Worm (Caenorhabditis elegans) whole organism, L2 larva: ENCODE measurements around the gene pqn-96.

Experiments
- C34F6.9 ChIP-seq: fragments of 150-350 bp; optimal IDR thresholded peaks from 2 replicates; lab custom pipeline; 2014; ENCODE audit warnings: missing biosample characterization, missing genetic modification characterization
- F13H6.1 ChIP-seq: sonication (generic microtip); optimal IDR thresholded peaks from 2 replicates; lab custom pipeline; 2016; ENCODE audit warnings: missing genetic modification characterization, missing compliant biosample characterization
- R02D3.7 ChIP-seq: fragments of 150-350 bp; optimal IDR thresholded peaks from 2 replicates; lab custom pipeline; 2014; ENCODE audit warnings: missing biosample characterization, missing genetic modification characterization
- Y55F3AM.14 ChIP-seq: fragments of 200-800 bp; sonication (Bioruptor generic); optimal IDR thresholded peaks from 2 replicates; lab custom pipeline; 2018; ENCODE audit warnings: mild to moderate bottlenecking, missing genetic modification characterization, missing compliant biosample characterization
- ZK546.5 ChIP-seq: sonication (generic microtip); optimal IDR thresholded peaks from 2 replicates; lab custom pipeline; 2017; ENCODE audit warnings: missing biosample characterization, missing genetic modification characterization
- aly-2 ChIP-seq: fragments of 150-350 bp; optimal IDR thresholded peaks from 2 replicates; lab custom pipeline; 2014; ENCODE audit warnings: missing biosample characterization, missing genetic modification characterization
- ama-1 ChIP-seq: fragments of 150-350 bp; optimal IDR thresholded peaks from 2 replicates; lab custom pipeline; 2018; ENCODE audit warnings: inconsistent platforms
- blmp-1 ChIP-seq: sonication (generic microtip); optimal IDR thresholded peaks from 2 replicates; lab custom pipeline; 2017; ENCODE audit warnings: missing genetic modification characterization, mild to moderate bottlenecking, missing compliant biosample characterization, antibody characterized with exemption, moderate library complexity; ENCODE audit not compliant: insufficient read depth
- ceh-82 ChIP-seq: fragments of 150-350 bp; optimal IDR thresholded peaks from 2 replicates; lab custom pipeline; 2014; ENCODE audit warnings: missing biosample characterization, missing genetic modification characterization
- crh-2 ChIP-seq: sonication (generic microtip); optimal IDR thresholded peaks from 2 replicates; lab custom pipeline; 2017; ENCODE audit warnings: missing biosample characterization, missing genetic modification characterization
- dmd-4 ChIP-seq: sonication (generic microtip); optimal IDR thresholded peaks from 2 replicates; lab custom pipeline; 2017; ENCODE audit warnings: missing biosample characterization, missing genetic modification characterization
- egl-27 ChIP-seq: sonication (generic microtip); optimal IDR thresholded peaks from 3 replicates; lab custom pipeline; 2017; ENCODE audit warnings: missing biosample characterization, missing genetic modification reagents, missing genetic modification characterization
- elt-1 ChIP-seq: fragments of 150-350 bp; optimal IDR thresholded peaks from 2 replicates; lab custom pipeline; 2014; ENCODE audit warnings: missing biosample characterization, missing genetic modification characterization
- elt-3 ChIP-seq: sonication (generic microtip); optimal IDR thresholded peaks from 2 replicates; lab custom pipeline; 2017; ENCODE audit warnings: missing biosample characterization, missing genetic modification characterization
- fos-1 ChIP-seq: fragments of 150-350 bp; optimal IDR thresholded peaks from 2 replicates; lab custom pipeline; 2014; ENCODE audit warnings: missing biosample characterization, missing genetic modification characterization
- gmeb-1 ChIP-seq: fragments of 150-350 bp; optimal IDR thresholded peaks from 2 replicates; lab custom pipeline; 2014; ENCODE audit warnings: missing biosample characterization, missing genetic modification characterization
- lin-11 ChIP-seq: fragments of 150-350 bp; sonication (generic microtip); optimal IDR thresholded peaks from 2 replicates; lab custom pipeline; 2014; ENCODE audit warnings: missing biosample characterization, missing genetic modification characterization, inconsistent platforms, mixed read lengths
- lin-13 ChIP-seq: fragments of 150-350 bp; optimal IDR thresholded peaks from 2 replicates; lab custom pipeline; 2014; ENCODE audit warnings: missing biosample characterization, missing genetic modification reagents, missing genetic modification characterization
- lin-39 ChIP-seq: fragments of 150-350 bp; optimal IDR thresholded peaks from 2 replicates; lab custom pipeline; 2014; ENCODE audit warnings: missing biosample characterization, missing genetic modification reagents, missing genetic modification characterization
- lsy-2 ChIP-seq, 2 experiments: fragments of 150-350 bp in 1 of 2; sonication (generic microtip) in 1 of 2; optimal IDR thresholded peaks; 2 replicates each; lab custom pipeline; 2014 to 2017; ENCODE audit warnings: missing biosample characterization in 2 of 2, missing genetic modification characterization in 2 of 2
- mab-5 ChIP-seq: fragments of 150-350 bp; optimal IDR thresholded peaks from 2 replicates; lab custom pipeline; 2014; ENCODE audit warnings: missing biosample characterization, missing genetic modification characterization
- mdl-1 ChIP-seq, 2 experiments: fragments of 150-350 bp in 1 of 2; sonication (generic microtip) in 1 of 2; optimal IDR thresholded peaks; 2 replicates each; lab custom pipeline; 2017; ENCODE audit warnings: missing biosample characterization in 2 of 2, missing genetic modification characterization in 2 of 2
- nhr-10 ChIP-seq: sonication (generic microtip); optimal IDR thresholded peaks from 2 replicates; lab custom pipeline; 2017; ENCODE audit warnings: missing biosample characterization, missing genetic modification characterization
- nhr-12 ChIP-seq: fragments of 150-350 bp; optimal IDR thresholded peaks from 2 replicates; lab custom pipeline; 2014; ENCODE audit warnings: missing biosample characterization, missing genetic modification characterization
- nhr-129 ChIP-seq: fragments of 150-350 bp; optimal IDR thresholded peaks from 2 replicates; lab custom pipeline; 2014; ENCODE audit warnings: missing biosample characterization, missing genetic modification characterization
- nhr-21 ChIP-seq: fragments of 150-350 bp; optimal IDR thresholded peaks from 2 replicates; lab custom pipeline; 2014; ENCODE audit warnings: missing biosample characterization, missing genetic modification characterization
- nhr-23 ChIP-seq: fragments of 150-350 bp; optimal IDR thresholded peaks from 2 replicates; lab custom pipeline; 2014; ENCODE audit warnings: missing biosample characterization, missing genetic modification reagents, missing genetic modification characterization
- nhr-237 ChIP-seq: fragments of 150-350 bp; optimal IDR thresholded peaks from 2 replicates; lab custom pipeline; 2014; ENCODE audit warnings: missing biosample characterization, missing genetic modification characterization
- nhr-25 ChIP-seq: fragments of 150-350 bp; sonication (generic microtip); optimal IDR thresholded peaks from 3 replicates; lab custom pipeline; 2014; ENCODE audit warnings: missing biosample characterization, missing genetic modification characterization
- nhr-6 ChIP-seq: fragments of 150-350 bp; optimal IDR thresholded peaks from 2 replicates; lab custom pipeline; 2014; ENCODE audit warnings: missing biosample characterization, missing genetic modification characterization
- nhr-77 ChIP-seq: fragments of 150-350 bp; optimal IDR thresholded peaks from 2 replicates; lab custom pipeline; 2014; ENCODE audit warnings: missing biosample characterization, missing genetic modification characterization
- peb-1 ChIP-seq: fragments of 150-350 bp; optimal IDR thresholded peaks from 2 replicates; lab custom pipeline; 2014; ENCODE audit warnings: missing biosample characterization, missing genetic modification characterization
- sem-4 ChIP-seq: fragments of 150-350 bp; optimal IDR thresholded peaks from 2 replicates; lab custom pipeline; 2014; ENCODE audit warnings: missing biosample characterization, missing genetic modification reagents, missing genetic modification characterization
- skn-1 ChIP-seq: sonication (generic microtip); optimal IDR thresholded peaks from 2 replicates; lab custom pipeline; 2017; ENCODE audit warnings: missing biosample characterization, missing genetic modification characterization
- sma-3 ChIP-seq: sonication (generic microtip); optimal IDR thresholded peaks from 2 replicates; lab custom pipeline; 2016; ENCODE audit warnings: missing genetic modification reagents, missing genetic modification characterization, missing compliant biosample characterization
- sma-9 ChIP-seq, 2 experiments: fragments of 150-350 bp in 1 of 2; sonication (generic microtip) in 1 of 2; optimal IDR thresholded peaks; 2 replicates each; lab custom pipeline; 2014 to 2016; ENCODE audit warnings: missing genetic modification characterization in 2 of 2, mild to moderate bottlenecking in 1 of 2, missing biosample characterization in 1 of 2, missing compliant biosample characterization in 1 of 2, missing genetic modification reagents in 1 of 2, moderate library complexity in 1 of 2
- snpc-4 ChIP-seq: fragments of 150-350 bp; optimal IDR thresholded peaks from 2 replicates; lab custom pipeline; 2014; ENCODE audit warnings: missing biosample characterization, missing genetic modification characterization
- unc-55 ChIP-seq: fragments of 150-350 bp; sonication (generic microtip); optimal IDR thresholded peaks from 3 replicates; lab custom pipeline; 2014; ENCODE audit warnings: missing biosample characterization, missing genetic modification reagents, missing genetic modification characterization
- zag-1 ChIP-seq: fragments of 150-350 bp; optimal IDR thresholded peaks from 2 replicates; lab custom pipeline; 2014; ENCODE audit warnings: missing biosample characterization, missing genetic modification characterization
- ztf-11 ChIP-seq: sonication (generic microtip); optimal IDR thresholded peaks from 2 replicates; lab custom pipeline; 2017; ENCODE audit warnings: missing biosample characterization, missing genetic modification characterization
- ztf-4 ChIP-seq: fragments of 150-350 bp; optimal IDR thresholded peaks from 2 replicates; lab custom pipeline; 2014; ENCODE audit warnings: missing biosample characterization, missing genetic modification characterization

The pqn-96 gene

DNA sequence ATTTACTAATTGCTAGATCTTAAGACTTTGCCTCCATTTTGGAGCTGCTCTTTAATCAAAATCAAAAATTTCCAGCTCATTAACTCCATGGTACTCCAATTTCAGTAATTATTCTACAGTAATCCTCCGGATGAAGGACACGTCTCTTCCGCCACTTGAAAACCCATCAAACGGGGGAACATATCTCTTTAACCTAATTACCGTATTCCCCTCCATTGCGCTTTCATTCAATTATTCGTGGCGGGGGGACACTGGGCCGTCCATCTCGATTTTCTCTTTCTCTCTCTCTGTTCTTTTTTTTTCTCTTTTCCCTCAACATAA, 22.4 kb downstream of the pqn-96 start:
- TF ChIP-seq skn-1 (tag; lab: Kevin White, UChicago), result no peak

DNA sequence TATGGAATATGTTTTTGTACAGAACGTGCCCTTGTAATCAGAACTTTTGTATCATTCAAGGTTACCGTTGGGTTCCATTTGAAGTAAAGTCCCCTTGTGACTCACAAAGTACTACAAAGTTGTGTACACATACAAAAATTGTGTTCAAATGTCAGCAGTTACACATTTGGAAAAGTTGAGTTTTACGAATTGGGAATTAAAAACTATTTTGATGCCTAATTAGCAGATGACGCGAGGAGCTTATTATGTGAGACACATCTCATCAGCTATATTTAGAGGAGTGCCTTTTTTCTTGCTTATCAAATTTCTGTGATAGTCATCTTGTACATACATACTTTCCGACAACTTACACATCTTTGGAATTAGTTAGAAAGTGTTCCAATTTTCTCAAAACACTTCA, 25.7 kb downstream of the pqn-96 start:
- TF ChIP-seq C34F6.9 (tag; lab: Kevin White, UChicago), result no peak
- TF ChIP-seq nhr-129 (tag; lab: Kevin White, UChicago), result no peak
- TF ChIP-seq sma-3 (GFP tag; lab: Kevin White, UChicago), result no peak
- TF ChIP-seq nhr-12, result no peak
- no peak for TF ChIP-seq dmd-4
- TF ChIP-seq nhr-10 (tag; lab: Kevin White, UChicago), result no peak
- no peak for TF ChIP-seq blmp-1
- TF ChIP-seq sma-9 (GFP tag; optimal IDR thresholded peaks at IDR 0.05; lab: Kevin White, UChicago), result no peak
- TF ChIP-seq sma-9 (tag; optimal IDR thresholded peaks at IDR 0.05; lab: Kevin White, UChicago), result no peak
- TF ChIP-seq ztf-4 (tag; lab: Kevin White, UChicago), result no peak
- no peak for TF ChIP-seq ztf-11 (tag; lab: Kevin White, UChicago)
- TF ChIP-seq crh-2 (tag; lab: Kevin White, UChicago), result no peak
- no peak for TF ChIP-seq zag-1 (tag; lab: Kevin White, UChicago)
- no peak for TF ChIP-seq nhr-237 (tag; lab: Kevin White, UChicago)
- no peak for TF ChIP-seq skn-1 (tag; lab: Kevin White, UChicago)
- TF ChIP-seq sem-4, result no peak
- no peak for TF ChIP-seq aly-2 (tag; lab: Kevin White, UChicago)
- no peak for TF ChIP-seq unc-55 (GFP tag; lab: Kevin White, UChicago)
- TF ChIP-seq lin-39, result no peak
- no peak for TF ChIP-seq ZK546.5 (tag; lab: Kevin White, UChicago)

DNA sequence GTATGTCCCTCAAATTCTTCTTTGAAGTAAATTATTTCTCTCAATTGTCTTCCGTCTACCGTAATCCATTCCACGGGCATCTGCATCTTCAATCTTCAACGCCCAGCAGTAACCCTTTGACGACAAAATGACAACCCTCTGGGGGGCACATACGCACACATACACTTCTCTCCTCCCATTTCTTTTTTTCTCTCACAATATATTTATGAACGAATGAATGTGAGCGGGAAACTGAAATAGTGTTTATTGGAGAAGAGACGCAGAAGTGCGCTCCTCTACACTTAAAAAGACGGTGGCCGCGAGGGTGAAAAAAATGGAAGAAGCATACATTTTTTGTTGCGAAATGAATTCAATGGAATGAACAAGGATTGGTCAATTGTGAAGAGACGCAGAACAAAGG, 27.2 kb downstream of the pqn-96 start:
- TF ChIP-seq sem-4 (peak; percentile 66), unc-55 (GFP tag; lab: Kevin White, UChicago) (peak; percentile 91), ceh-82 (tag; lab: Kevin White, UChicago) (no peak), blmp-1 (peak; percentile 25), sma-3 (GFP tag; lab: Kevin White, UChicago) (peak; percentile 36), ZK546.5 (tag; lab: Kevin White, UChicago) (no peak), nhr-77 (tag; lab: Kevin White, UChicago) (no peak), ama-1 (lab: Kevin White, UChicago) (peak; percentile 38), F13H6.1 (tag; lab: Kevin White, UChicago) (peak; percentile 77), R02D3.7 (tag; lab: Kevin White, UChicago) (no peak), dmd-4 (no peak), nhr-10 (tag; lab: Kevin White, UChicago) (no peak), nhr-129 (tag; lab: Kevin White, UChicago) (peak; percentile 88), mab-5 (tag; lab: Kevin White, UChicago) (peak; percentile 57), lin-13 (GFP tag; lab: Kevin White, UChicago) (peak; percentile 58), nhr-25 (tag; lab: Kevin White, UChicago) (peak; percentile 88), fos-1 (tag; lab: Kevin White, UChicago) (peak; percentile 86), elt-3 (tag; lab: Kevin White, UChicago) (no peak), nhr-6 (tag; lab: Kevin White, UChicago) (peak; percentile 49), crh-2 (tag; lab: Kevin White, UChicago) (peak; percentile 91), mdl-1 (tag; optimal IDR thresholded peaks at IDR 0.05; lab: Kevin White, UChicago) (peak in 1 of 2 experiments; percentile 28), snpc-4 (tag; lab: Kevin White, UChicago) (peak; percentile 33), egl-27 (peak; percentile 28), Y55F3AM.14 (peak; percentile 62), sma-9 (GFP tag; optimal IDR thresholded peaks at IDR 0.05; lab: Kevin White, UChicago) (peak; percentile 44), sma-9 (tag; optimal IDR thresholded peaks at IDR 0.05; lab: Kevin White, UChicago) (no peak), C34F6.9 (tag; lab: Kevin White, UChicago) (peak; percentile 93), nhr-23 (tag; lab: Kevin White, UChicago) (no peak), lsy-2 (tag; optimal IDR thresholded peaks at IDR 0.05; lab: Kevin White, UChicago) (peak; percentile 72 to 94), skn-1 (tag; lab: Kevin White, UChicago) (peak; percentile 8), elt-1 (tag; lab: Kevin White, UChicago) (no peak), peb-1 (tag; lab: Kevin White, UChicago) (no peak), lin-11 (tag; lab: Kevin White, UChicago) (peak; percentile 20), gmeb-1 (tag; lab: Kevin White, UChicago) (peak; percentile 47), zag-1 (tag; lab: Kevin White, UChicago) (peak; percentile 84), nhr-21 (peak; percentile 31)
